Worm (Caenorhabditis elegans): ENCODE results near the gene str-46.

Gene str-46

ce11 chrV:2864899-2865298, 34.9 kb downstream of the str-46 start, which contains the start of gene srh-240:
Gene srh-240 (plus strand): TSS chrV:2865199.
- TF ChIP-seq nhr-21 (tag; optimal IDR thresholded peaks at IDR 0.05) (no peak), lsy-2 (tag; optimal IDR thresholded peaks at IDR 0.05) (no peak), mbf-1 (tag; optimal IDR thresholded peaks at IDR 0.05) (no peak), aly-2 (tag; optimal IDR thresholded peaks at IDR 0.05) (no peak), ztf-11 (tag; optimal IDR thresholded peaks at IDR 0.05) (no peak), lin-39 (tag; optimal IDR thresholded peaks at IDR 0.05) (no peak), ztf-1 (GFP tag; conservative IDR thresholded peaks at IDR 0.05) (no peak), ZK546.5 (tag; optimal IDR thresholded peaks at IDR 0.05) (no peak), ztf-4 (tag; optimal IDR thresholded peaks at IDR 0.05) (no peak), sem-4 (tag; optimal IDR thresholded peaks at IDR 0.05) (no peak), sma-3 (GFP tag; optimal IDR thresholded peaks at IDR 0.05) (no peak), fos-1 (tag; optimal IDR thresholded peaks at IDR 0.05) (no peak), C34F6.9 (tag; optimal IDR thresholded peaks at IDR 0.05) (no peak), nhr-11 (tag; optimal IDR thresholded peaks at IDR 0.05) (no peak), nhr-12 (tag; optimal IDR thresholded peaks at IDR 0.05) (no peak), sma-9 (GFP tag; optimal IDR thresholded peaks at IDR 0.05) (no peak), sma-9 (tag; optimal IDR thresholded peaks at IDR 0.05) (no peak), R02D3.7 (tag; optimal IDR thresholded peaks at IDR 0.05) (no peak), skn-1 (tag; optimal IDR thresholded peaks at IDR 0.05) (no peak), mdl-1 (tag; optimal IDR thresholded peaks at IDR 0.05) (no peak), nhr-25 (tag; optimal IDR thresholded peaks at IDR 0.05) (no peak)

- TF ChIP-seq unc-55 (GFP tag; optimal IDR thresholded peaks at IDR 0.05) = no peak
- no peak for TF ChIP-seq zag-1 (tag; optimal IDR thresholded peaks at IDR 0.05)
- TF ChIP-seq unc-39 (tag; optimal IDR thresholded peaks at IDR 0.05) = no peak
- no peak for TF ChIP-seq lsy-2 (tag; optimal IDR thresholded peaks at IDR 0.05)
- no peak for TF ChIP-seq nhr-237 (tag; optimal IDR thresholded peaks at IDR 0.05)
- no peak for TF ChIP-seq lin-11 (tag; optimal IDR thresholded peaks at IDR 0.05)
- TF ChIP-seq Y55F3AM.14 (GFP tag; optimal IDR thresholded peaks at IDR 0.05) = no peak
- TF ChIP-seq sma-3 (GFP tag; optimal IDR thresholded peaks at IDR 0.05) = no peak
- no peak for TF ChIP-seq R02D3.7 (tag; optimal IDR thresholded peaks at IDR 0.05)
- no peak for TF ChIP-seq nhr-11 (tag; optimal IDR thresholded peaks at IDR 0.05)
- no peak for TF ChIP-seq nhr-6 (tag; optimal IDR thresholded peaks at IDR 0.05)
- no peak for TF ChIP-seq unc-62 (GFP tag; optimal IDR thresholded peaks at IDR 0.05)
- TF ChIP-seq elt-3 (tag; optimal IDR thresholded peaks at IDR 0.05) = no peak
- TF ChIP-seq lin-13 (GFP tag; optimal IDR thresholded peaks at IDR 0.05) = no peak
- TF ChIP-seq aly-2 (tag; optimal IDR thresholded peaks at IDR 0.05) = no peak
- TF ChIP-seq nhr-10 (tag; optimal IDR thresholded peaks at IDR 0.05) = no peak
- TF ChIP-seq nhr-23 (tag; optimal IDR thresholded peaks at IDR 0.05) = no peak
- TF ChIP-seq gmeb-1 (tag; optimal IDR thresholded peaks at IDR 0.05) = no peak
- no peak for TF ChIP-seq mbf-1 (tag; optimal IDR thresholded peaks at IDR 0.05)
- TF ChIP-seq mab-5 (tag; optimal IDR thresholded peaks at IDR 0.05) = no peak
These were observed 36.7 kb downstream of the str-46 start, which contains the start of gene srh-272 for ce11 chrV:2863033-2863432. Gene srh-272 (plus strand): TSS chrV:2863333.

- TF ChIP-seq skn-1 (tag; optimal IDR thresholded peaks at IDR 0.05) (no peak), Y55F3AM.14 (GFP tag; optimal IDR thresholded peaks at IDR 0.05) (no peak), ztf-11 (tag; optimal IDR thresholded peaks at IDR 0.05) (no peak), nhr-237 (tag; optimal IDR thresholded peaks at IDR 0.05) (no peak), alr-1 (tag; optimal IDR thresholded peaks at IDR 0.05) (no peak), elt-1 (tag; optimal IDR thresholded peaks at IDR 0.05) (no peak)
These were observed 38.3 kb downstream of the str-46 start, which contains the start of gene srh-270 for ce11 chrV:2861505-2861904. Gene srh-270 (minus strand): TSS chrV:2861605.

ce11 chrV:2859738-2860137, 40.0 kb downstream of the str-46 start, which contains the start of gene srj-54:
Gene srj-54 (minus strand): TSS chrV:2859838.
- TF ChIP-seq nhr-6 (tag; optimal IDR thresholded peaks at IDR 0.05) (no peak), gmeb-1 (tag; optimal IDR thresholded peaks at IDR 0.05) (no peak), Y55F3AM.14 (GFP tag; optimal IDR thresholded peaks at IDR 0.05) (no peak), zag-1 (tag; optimal IDR thresholded peaks at IDR 0.05) (no peak), nhr-25 (tag; optimal IDR thresholded peaks at IDR 0.05) (no peak), ztf-4 (tag; optimal IDR thresholded peaks at IDR 0.05) (no peak), elt-3 (tag; optimal IDR thresholded peaks at IDR 0.05) (no peak), ztf-11 (tag; optimal IDR thresholded peaks at IDR 0.05) (no peak), ZK546.5 (tag; optimal IDR thresholded peaks at IDR 0.05) (no peak), ceh-16 (tag; optimal IDR thresholded peaks at IDR 0.05) (no peak), fos-1 (tag; optimal IDR thresholded peaks at IDR 0.05) (no peak), nhr-10 (tag; optimal IDR thresholded peaks at IDR 0.05) (no peak), alr-1 (tag; optimal IDR thresholded peaks at IDR 0.05) (no peak), R02D3.7 (tag; optimal IDR thresholded peaks at IDR 0.05) (no peak), ama-1 (optimal IDR thresholded peaks at IDR 0.05) (no peak), unc-62 (GFP tag; optimal IDR thresholded peaks at IDR 0.05) (no peak), aly-2 (tag; optimal IDR thresholded peaks at IDR 0.05) (no peak)

Measured in whole organism, L2 larva.